Worm (Caenorhabditis elegans) whole organism, early embryonic: Measurements from ENCODE around the gene lsy-2.

Experiments used
- B0310.2 ChIP-seq: sonication (generic microtip); optimal IDR thresholded peaks from 2 replicates; lab custom pipeline; 2016; ENCODE audit warnings: mild to moderate bottlenecking, missing genetic modification characterization, missing compliant biosample characterization
- F13C5.2 ChIP-seq: sonication (generic microtip); optimal IDR thresholded peaks from 2 replicates; lab custom pipeline; 2017; ENCODE audit warnings: mild to moderate bottlenecking, missing genetic modification characterization, inconsistent platforms, missing compliant biosample characterization
- ama-1 ChIP-seq: fragments of 150-350 bp; optimal IDR thresholded peaks from 2 replicates; lab custom pipeline; 2014
- flt-1 ChIP-seq: fragments of 200-800 bp; sonication (Bioruptor generic); IDR thresholded peaks from 2 replicates; pipeline ENCODE4 v1.3.6; 2022; ENCODE audit warnings: missing genetic modification characterization, missing compliant biosample characterization
- hnd-1 ChIP-seq: sonication (generic microtip); optimal IDR thresholded peaks from 2 replicates; lab custom pipeline; 2016; ENCODE audit warnings: missing genetic modification characterization, missing compliant biosample characterization
- tbx-11 ChIP-seq: fragments of 200-800 bp; sonication (Bioruptor generic); IDR thresholded peaks from 2 replicates; pipeline ENCODE4 v1.3.6; 2022; ENCODE audit warnings: missing genetic modification characterization, missing compliant biosample characterization
- tbx-37 ChIP-seq: fragments of 200-800 bp; sonication (Bioruptor generic); conservative IDR thresholded peaks from 2 replicates; pipeline ENCODE4 v1.3.6; 2022; ENCODE audit warnings: missing genetic modification reagents, missing genetic modification characterization, missing compliant biosample characterization

- no peak for TF ChIP-seq hnd-1 (tag; lab: Kevin White, UChicago)
- no peak for TF ChIP-seq ama-1
- no peak for TF ChIP-seq flt-1 (GFP tag; lab: Robert Waterston, UW)
- no peak for TF ChIP-seq tbx-11 (GFP tag; lab: Robert Waterston, UW)
- no peak for TF ChIP-seq B0310.2 (tag; lab: Kevin White, UChicago)
- no peak for TF ChIP-seq F13C5.2 (tag; lab: Kevin White, UChicago)
- TF ChIP-seq tbx-37 (GFP tag; lab: Robert Waterston, UW), result no peak
Observed at ce11 chrX:2047208-2047946, 42.1 kb upstream of the lsy-2 start.
